Fruit fly (Drosophila melanogaster): ENCODE measurements around the gene cal1.

- TF ChIP-seq EcR (GFP tag; optimal IDR thresholded peaks at IDR 0.05) (no peak), CG15710 (tag; optimal IDR thresholded peaks at IDR 0.05) (no peak), CG12605 (GFP tag; IDR thresholded peaks at IDR 0.05) (no peak), Ets98B (GFP tag; IDR thresholded peaks at IDR 0.05) (no peak), CG32121 (GFP tag; IDR thresholded peaks at IDR 0.05) (no peak), fd96Ca (GFP tag; IDR thresholded peaks at IDR 0.05) (no peak), CG9948 (tag; optimal IDR thresholded peaks at IDR 0.05) (no peak), D1 (tag; optimal IDR thresholded peaks at IDR 0.05) (no peak), CG13204 (GFP tag; optimal IDR thresholded peaks at IDR 0.05) (no peak), CG34367 (tag; optimal IDR thresholded peaks at IDR 0.05) (no peak), CG10348 (GFP tag; IDR thresholded peaks at IDR 0.05) (no peak), Pif1A (GFP tag; optimal IDR thresholded peaks at IDR 0.05) (no peak), CG8159 (tag; optimal IDR thresholded peaks at IDR 0.05) (no peak)
Observed at dm6 chr3R:17108881-17109280, 20.8 kb downstream of the cal1 start.
